Fruit fly (Drosophila melanogaster) whole organism: Measurements from ENCODE around the gene CG16710.

ENCODE experiments used
- CG8478 ChIP-seq: fragments of >200 bp; optimal IDR thresholded peaks from 2 replicates; lab custom pipeline; 2018; ENCODE audit warnings: inconsistent platforms
- Dll ChIP-seq: fragments of >200 bp; optimal IDR thresholded peaks from 2 replicates; lab custom pipeline; 2017
- EcR ChIP-seq, 2 experiments: fragments of >200 bp; optimal IDR thresholded peaks; 2 replicates each; lab custom pipeline; 2017; ENCODE audit warnings: missing biosample characterization in 2 of 2, missing genetic modification characterization in 2 of 2, missing genetic modification reagents in 2 of 2
- pan ChIP-seq: fragments of >200 bp; optimal IDR thresholded peaks from 2 replicates; lab custom pipeline; 2017
- psq ChIP-seq: fragments of >200 bp; optimal IDR thresholded peaks from 2 replicates; lab custom pipeline; 2017
- usp ChIP-seq: fragments of >200 bp; optimal IDR thresholded peaks from 2 replicates; lab custom pipeline; 2017; ENCODE audit warnings: missing biosample characterization, missing genetic modification characterization, mixed read lengths

dm6 chr3R:23702461-23702860 lies 20.2 kb downstream of the CG16710 start, which contains the start of gene Qsox4:
- no peak for TF ChIP-seq pan (lab: Kevin White, UChicago)
- TF ChIP-seq CG8478, result no peak
- TF ChIP-seq usp (GFP tag; lab: Kevin White, UChicago), result no peak
- TF ChIP-seq EcR (GFP tag; optimal IDR thresholded peaks at IDR 0.05; lab: Kevin White, UChicago), result no peak
- TF ChIP-seq Dll (lab: Kevin White, UChicago), result no peak
- TF ChIP-seq psq, result no peak
